Worm (Caenorhabditis elegans): ENCODE measurements around the gene F53C11.4.

The F53C11.4 gene

ce11 chrV:13787948-13788681, 963 bp upstream of the F53C11.4 start:
- no peak for TF ChIP-seq hmg-11 (tag; optimal IDR thresholded peaks at IDR 0.05)
- no peak for TF ChIP-seq tbx-2 (tag; optimal IDR thresholded peaks at IDR 0.05)
- peak; percentile 7 for TF ChIP-seq nfya-1 (tag; optimal IDR thresholded peaks at IDR 0.05; ENCODE audit: insufficient read depth)
- no peak for TF ChIP-seq unc-62 (GFP tag; optimal IDR thresholded peaks at IDR 0.05)
- no peak for TF ChIP-seq lin-15B (tag; optimal IDR thresholded peaks at IDR 0.05)
- TF ChIP-seq nhr-237 (tag; optimal IDR thresholded peaks at IDR 0.05) = no peak
- no peak for TF ChIP-seq fkh-10 (GFP tag; optimal IDR thresholded peaks at IDR 0.05)
- no peak for TF ChIP-seq elt-1 (tag; optimal IDR thresholded peaks at IDR 0.05)
- TF ChIP-seq fkh-2 (tag; optimal IDR thresholded peaks at IDR 0.05) = no peak
- TF ChIP-seq nhr-23 (tag; optimal IDR thresholded peaks at IDR 0.05) = peak; percentile 42
- TF ChIP-seq nhr-43 (tag; optimal IDR thresholded peaks at IDR 0.05; ENCODE audit: poor library complexity, severe bottlenecking) = peak; percentile 66
- peak; percentile 48 for TF ChIP-seq pha-4 (tag; optimal IDR thresholded peaks at IDR 0.05)
- TF ChIP-seq daf-12 (tag; optimal IDR thresholded peaks at IDR 0.05) = no peak
- no peak for TF ChIP-seq ceh-28 (tag; optimal IDR thresholded peaks at IDR 0.05)
- no peak for TF ChIP-seq elt-3 (tag; optimal IDR thresholded peaks at IDR 0.05)
- no peak for TF ChIP-seq nhr-28 (tag; optimal IDR thresholded peaks at IDR 0.05)
- peak; percentile 56 for TF ChIP-seq pqm-1 (tag; optimal IDR thresholded peaks at IDR 0.05)
- TF ChIP-seq zag-1 (tag; optimal IDR thresholded peaks at IDR 0.05) = no peak
- no peak for TF ChIP-seq nhr-67 (tag; optimal IDR thresholded peaks at IDR 0.05)
- no peak for TF ChIP-seq ztf-4 (tag; optimal IDR thresholded peaks at IDR 0.05)
- TF ChIP-seq nhr-77 (tag; optimal IDR thresholded peaks at IDR 0.05) = no peak
- TF ChIP-seq skn-1 (tag; optimal IDR thresholded peaks at IDR 0.05) = no peak
- peak; percentile 62 for TF ChIP-seq elt-2 (tag; optimal IDR thresholded peaks at IDR 0.05)
- TF ChIP-seq lin-39 (tag; optimal IDR thresholded peaks at IDR 0.05) = no peak
- TF ChIP-seq aly-2 (tag; optimal IDR thresholded peaks at IDR 0.05) = no peak
- no peak for TF ChIP-seq unc-39 (tag; optimal IDR thresholded peaks at IDR 0.05)
- TF ChIP-seq nhr-76 (tag; optimal IDR thresholded peaks at IDR 0.05) = no peak
- no peak for TF ChIP-seq jun-1 (tag; optimal IDR thresholded peaks at IDR 0.05)
- no peak for TF ChIP-seq ZK546.5 (tag; optimal IDR thresholded peaks at IDR 0.05)
- no peak for TF ChIP-seq lsy-12 (tag; optimal IDR thresholded peaks at IDR 0.05)
- no peak for TF ChIP-seq mdl-1 (tag; optimal IDR thresholded peaks at IDR 0.05)
- TF ChIP-seq ceh-82 (tag; optimal IDR thresholded peaks at IDR 0.05) = no peak
- TF ChIP-seq ztf-11 (tag; optimal IDR thresholded peaks at IDR 0.05) = no peak
- TF ChIP-seq sea-2 (GFP tag; optimal IDR thresholded peaks at IDR 0.05) = no peak
- no peak for TF ChIP-seq ama-1 (optimal IDR thresholded peaks at IDR 0.05)
- TF ChIP-seq fos-1 (tag; optimal IDR thresholded peaks at IDR 0.05) = no peak
- no peak for TF ChIP-seq snpc-4 (tag; optimal IDR thresholded peaks at IDR 0.05)
- TF ChIP-seq R02D3.7 (tag; optimal IDR thresholded peaks at IDR 0.05) = no peak
- TF ChIP-seq eor-1 (tag; optimal IDR thresholded peaks at IDR 0.05) = no peak
- no peak for TF ChIP-seq mml-1 (tag; optimal IDR thresholded peaks at IDR 0.05)
- no peak for TF ChIP-seq nhr-11 (tag; optimal IDR thresholded peaks at IDR 0.05)
- TF ChIP-seq ceh-9 (tag; optimal IDR thresholded peaks at IDR 0.05) = no peak
- no peak for TF ChIP-seq ceh-16 (tag; optimal IDR thresholded peaks at IDR 0.05)
- TF ChIP-seq nhr-12 (tag; optimal IDR thresholded peaks at IDR 0.05) = no peak
- TF ChIP-seq egl-27 (tag; optimal IDR thresholded peaks at IDR 0.05) = no peak
- no peak for TF ChIP-seq egl-5 (tag; optimal IDR thresholded peaks at IDR 0.05)
- peak; percentile 69 for TF ChIP-seq nhr-25 (tag; optimal IDR thresholded peaks at IDR 0.05)

Measured in whole organism, L3 larva.